Fruit fly (Drosophila melanogaster) whole organism, embryonic: Measurements from ENCODE around the gene RNF220.

Source experiments
- Abd-B ChIP-seq: fragments of 200-800 bp; sonication (Bioruptor generic); optimal IDR thresholded peaks from 2 replicates; lab custom pipeline; 2018; ENCODE audit warnings: missing biosample characterization, mild to moderate bottlenecking, missing genetic modification characterization, moderate library complexity
- BtbVII ChIP-seq: fragments of 200-800 bp; sonication (Bioruptor generic); optimal IDR thresholded peaks from 3 replicates; lab custom pipeline; 2017; ENCODE audit warnings: missing biosample characterization, mild to moderate bottlenecking, missing genetic modification characterization
- CG10431 ChIP-seq: fragments of 200-800 bp; sonication (Bioruptor generic); optimal IDR thresholded peaks from 3 replicates; lab custom pipeline; 2018; ENCODE audit warnings: missing biosample characterization, mild to moderate bottlenecking, missing genetic modification characterization
- CG11085 ChIP-seq: fragments of 200-800 bp; sonication (Bioruptor generic); IDR thresholded peaks from 2 replicates; pipeline ENCODE4 v1.3.6; 2022; ENCODE audit warnings: missing biosample characterization, missing genetic modification characterization
- CG11398 ChIP-seq: fragments of 200-800 bp; sonication (Bioruptor generic); optimal IDR thresholded peaks from 2 replicates; lab custom pipeline; 2016; ENCODE audit warnings: missing biosample characterization, missing genetic modification characterization
- CG11695 ChIP-seq: fragments of 200-800 bp; sonication (Bioruptor generic); IDR thresholded peaks from 3 replicates; pipeline ENCODE4 v1.3.6; 2022; ENCODE audit warnings: missing biosample characterization, missing genetic modification characterization
- CG13894 ChIP-seq: fragments of 200-800 bp; sonication (Bioruptor generic); optimal IDR thresholded peaks from 3 replicates; lab custom pipeline; 2018; ENCODE audit warnings: missing biosample characterization, mild to moderate bottlenecking, missing genetic modification characterization, moderate library complexity
- CG14441 ChIP-seq: fragments of 200-800 bp; sonication (Bioruptor generic); IDR thresholded peaks from 2 replicates; pipeline ENCODE4 v1.3.6; 2022; ENCODE audit warnings: missing biosample characterization, missing genetic modification characterization
- CG14667 ChIP-seq: fragments of 200-800 bp; sonication (Bioruptor generic); IDR thresholded peaks from 2 replicates; pipeline ENCODE4 v1.3.6; 2022; ENCODE audit warnings: missing biosample characterization, missing genetic modification characterization
- CG30431 ChIP-seq: fragments of 200-800 bp; sonication (Bioruptor generic); optimal IDR thresholded peaks from 2 replicates; lab custom pipeline; 2017; ENCODE audit warnings: missing biosample characterization, missing genetic modification characterization
- CG31441 ChIP-seq: fragments of 200-800 bp; sonication (Bioruptor generic); IDR thresholded peaks from 2 replicates; pipeline ENCODE4 v1.3.6; 2022; ENCODE audit warnings: missing biosample characterization, missing genetic modification characterization
- CG3163 ChIP-seq: fragments of 200-800 bp; sonication (Bioruptor generic); optimal IDR thresholded peaks from 3 replicates; lab custom pipeline; 2016; ENCODE audit warnings: missing biosample characterization, missing genetic modification characterization
- CG33557 ChIP-seq: fragments of 200-800 bp; sonication (Bioruptor generic); optimal IDR thresholded peaks from 2 replicates; lab custom pipeline; 2019; ENCODE audit warnings: missing biosample characterization, mild to moderate bottlenecking, missing genetic modification characterization, moderate library complexity
- CG42726 ChIP-seq: fragments of 200-800 bp; sonication (Bioruptor generic); IDR thresholded peaks from 2 replicates; pipeline ENCODE4 v1.3.6; 2022; ENCODE audit warnings: missing biosample characterization, missing genetic modification characterization; ENCODE audit not compliant: partially characterized antibody
- CG5180 ChIP-seq: fragments of 200-800 bp; sonication (Bioruptor generic); optimal IDR thresholded peaks from 3 replicates; lab custom pipeline; 2017; ENCODE audit warnings: missing biosample characterization, missing genetic modification characterization, mild to moderate bottlenecking, moderate library complexity, missing genetic modification reagents
- CG6272 ChIP-seq: fragments of 200-800 bp; sonication (Bioruptor generic); IDR thresholded peaks from 2 replicates; pipeline ENCODE4 v1.3.6; 2022; ENCODE audit warnings: missing biosample characterization, missing genetic modification characterization
- CG6654 ChIP-seq: fragments of 200-800 bp; sonication (Bioruptor generic); optimal IDR thresholded peaks from 2 replicates; lab custom pipeline; 2017; ENCODE audit warnings: missing biosample characterization, mild to moderate bottlenecking, missing genetic modification characterization
- CG6683 ChIP-seq: fragments of 200-800 bp; sonication (Bioruptor generic); optimal IDR thresholded peaks from 2 replicates; lab custom pipeline; 2017; ENCODE audit warnings: missing biosample characterization, mild to moderate bottlenecking, missing genetic modification characterization, missing genetic modification reagents
- CG7786 ChIP-seq: fragments of 200-800 bp; sonication (Bioruptor generic); optimal IDR thresholded peaks from 2 replicates; lab custom pipeline; 2016; ENCODE audit warnings: missing biosample characterization, missing genetic modification characterization
- CG7928 ChIP-seq: fragments of 200-800 bp; sonication (Bioruptor generic); optimal IDR thresholded peaks from 2 replicates; lab custom pipeline; 2017; ENCODE audit warnings: missing biosample characterization, mild to moderate bottlenecking, missing genetic modification characterization
- CG9932 ChIP-seq: fragments of 200-800 bp; sonication (Bioruptor generic); IDR thresholded peaks from 2 replicates; pipeline ENCODE4 v1.3.6; 2022; ENCODE audit warnings: missing biosample characterization, missing genetic modification characterization
- CrebB ChIP-seq: fragments of 200-800 bp; sonication (Bioruptor generic); optimal IDR thresholded peaks from 3 replicates; lab custom pipeline; 2018; ENCODE audit warnings: missing biosample characterization, mild to moderate bottlenecking, missing genetic modification characterization
- Fer1 ChIP-seq: fragments of 200-800 bp; sonication (Bioruptor generic); optimal IDR thresholded peaks from 2 replicates; lab custom pipeline; 2017; ENCODE audit warnings: missing biosample characterization, mild to moderate bottlenecking, missing genetic modification characterization
- GATAe ChIP-seq: fragments of 200-800 bp; sonication (Bioruptor generic); conservative IDR thresholded peaks from 2 replicates; pipeline ENCODE4 v1.3.6; 2022; ENCODE audit warnings: missing biosample characterization, missing genetic modification characterization
- HHEX ChIP-seq: fragments of 200-800 bp; sonication (Bioruptor generic); optimal IDR thresholded peaks from 3 replicates; lab custom pipeline; 2017; ENCODE audit warnings: missing biosample characterization, mild to moderate bottlenecking, missing genetic modification characterization, missing genetic modification reagents
- Hr78 ChIP-seq, 2 experiments: fragments of 200-800 bp in 1 of 2; fragments of >200 bp in 1 of 2; sonication (Bioruptor generic) in 1 of 2; optimal IDR thresholded peaks; 2 replicates each; lab custom pipeline; 2017 to 2019; ENCODE audit warnings: missing biosample characterization in 2 of 2, missing genetic modification characterization in 2 of 2, mild to moderate bottlenecking in 1 of 2, moderate library complexity in 1 of 2
- Hsf ChIP-seq: fragments of 200-800 bp; sonication (Bioruptor generic); optimal IDR thresholded peaks from 3 replicates; lab custom pipeline; 2016; ENCODE audit warnings: missing biosample characterization, missing genetic modification characterization
- NC2α ChIP-seq: fragments of 200-800 bp; sonication (Bioruptor generic); optimal IDR thresholded peaks from 2 replicates; lab custom pipeline; 2016; ENCODE audit warnings: missing biosample characterization, missing genetic modification characterization
- NFAT ChIP-seq: fragments of 200-800 bp; sonication (Bioruptor generic); IDR thresholded peaks from 2 replicates; pipeline ENCODE4 v1.3.6; 2022; ENCODE audit warnings: missing biosample characterization, missing genetic modification characterization
- NfI ChIP-seq: fragments of 200-800 bp; sonication (Bioruptor generic); optimal IDR thresholded peaks from 3 replicates; lab custom pipeline; 2018; ENCODE audit warnings: missing biosample characterization, mild to moderate bottlenecking, missing genetic modification characterization, moderate library complexity
- PHDP ChIP-seq: fragments of 200-800 bp; sonication (Bioruptor generic); optimal IDR thresholded peaks from 3 replicates; lab custom pipeline; 2018; ENCODE audit warnings: missing biosample characterization, mild to moderate bottlenecking, missing genetic modification characterization, moderate library complexity
- Taf1 ChIP-seq: fragments of 200-800 bp; sonication (Bioruptor generic); IDR thresholded peaks from 2 replicates; pipeline ENCODE4 v1.3.6; 2022; ENCODE audit warnings: missing biosample characterization, missing genetic modification characterization
- corto ChIP-seq: fragments of 200-800 bp; sonication (Bioruptor generic); optimal IDR thresholded peaks from 2 replicates; lab custom pipeline; 2016; ENCODE audit warnings: missing biosample characterization, mild to moderate bottlenecking, missing genetic modification characterization, moderate library complexity
- crol ChIP-seq: fragments of 200-800 bp; sonication (Bioruptor generic); IDR thresholded peaks from 2 replicates; pipeline ENCODE4 v1.3.6; 2022; ENCODE audit warnings: missing biosample characterization, missing genetic modification characterization
- dati ChIP-seq: fragments of 200-800 bp; sonication (Bioruptor generic); IDR thresholded peaks from 2 replicates; pipeline ENCODE4 v1.3.6; 2022; ENCODE audit warnings: missing biosample characterization, missing genetic modification characterization
- esg ChIP-seq: fragments of 200-800 bp; sonication (Bioruptor generic); conservative IDR thresholded peaks from 2 replicates; pipeline ENCODE4 v1.3.6; 2022; ENCODE audit warnings: missing biosample characterization, missing genetic modification characterization
- eve ChIP-seq, 2 experiments: fragments of >200 bp; optimal IDR thresholded peaks; 2 replicates each; lab custom pipeline; 2017; ENCODE audit warnings: missing biosample characterization in 2 of 2, missing genetic modification characterization in 2 of 2
- h ChIP-seq: fragments of >200 bp; optimal IDR thresholded peaks from 2 replicates; lab custom pipeline; 2017
- ind ChIP-seq: fragments of 200-800 bp; sonication (Bioruptor generic); optimal IDR thresholded peaks from 3 replicates; lab custom pipeline; 2016; ENCODE audit warnings: missing biosample characterization, missing genetic modification characterization
- insv ChIP-seq, 2 experiments: fragments of 200-800 bp; sonication (Bioruptor generic); optimal IDR thresholded peaks; 3 replicates each; lab custom pipeline; 2016 to 2018; ENCODE audit warnings: missing biosample characterization in 2 of 2, missing genetic modification characterization in 2 of 2
- inv ChIP-seq: fragments of 200-800 bp; sonication (Bioruptor generic); IDR thresholded peaks from 2 replicates; pipeline ENCODE4 v1.3.6; 2022; ENCODE audit warnings: missing biosample characterization, missing genetic modification characterization; ENCODE audit not compliant: partially characterized antibody
- mirr ChIP-seq: fragments of 200-800 bp; sonication (Bioruptor generic); optimal IDR thresholded peaks from 3 replicates; lab custom pipeline; 2018; ENCODE audit warnings: missing biosample characterization, mild to moderate bottlenecking, missing genetic modification characterization
- nom ChIP-seq: fragments of 200-800 bp; sonication (Bioruptor generic); optimal IDR thresholded peaks from 2 replicates; lab custom pipeline; 2017; ENCODE audit warnings: missing biosample characterization, missing genetic modification characterization, mild to moderate bottlenecking, moderate library complexity, missing genetic modification reagents
- otp ChIP-seq: fragments of 200-800 bp; sonication (Bioruptor generic); IDR thresholded peaks from 3 replicates; pipeline ENCODE4, ENCODE4 v1.3.6; 2022; ENCODE audit warnings: missing biosample characterization, missing genetic modification characterization
- pb ChIP-seq: fragments of 200-800 bp; sonication (Bioruptor generic); optimal IDR thresholded peaks from 3 replicates; lab custom pipeline; 2016; ENCODE audit warnings: missing biosample characterization, missing genetic modification characterization
- schlank ChIP-seq: fragments of 200-800 bp; sonication (Bioruptor generic); optimal IDR thresholded peaks from 2 replicates; lab custom pipeline; 2018; ENCODE audit warnings: missing biosample characterization, mild to moderate bottlenecking, missing genetic modification characterization
- slou ChIP-seq: fragments of 200-800 bp; sonication (Bioruptor generic); optimal IDR thresholded peaks from 3 replicates; lab custom pipeline; 2016; ENCODE audit warnings: missing biosample characterization, missing genetic modification characterization
- ttk ChIP-seq: fragments of 200-800 bp; sonication (Bioruptor generic); IDR thresholded peaks from 2 replicates; pipeline ENCODE4 v2.1.2; 2022; ENCODE audit warnings: missing biosample characterization, missing genetic modification characterization
- zen ChIP-seq: fragments of 200-800 bp; sonication (Bioruptor generic); optimal IDR thresholded peaks from 3 replicates; lab custom pipeline; 2018; ENCODE audit warnings: missing biosample characterization, mild to moderate bottlenecking, missing genetic modification characterization, moderate library complexity

RNF220 gene

DNA sequence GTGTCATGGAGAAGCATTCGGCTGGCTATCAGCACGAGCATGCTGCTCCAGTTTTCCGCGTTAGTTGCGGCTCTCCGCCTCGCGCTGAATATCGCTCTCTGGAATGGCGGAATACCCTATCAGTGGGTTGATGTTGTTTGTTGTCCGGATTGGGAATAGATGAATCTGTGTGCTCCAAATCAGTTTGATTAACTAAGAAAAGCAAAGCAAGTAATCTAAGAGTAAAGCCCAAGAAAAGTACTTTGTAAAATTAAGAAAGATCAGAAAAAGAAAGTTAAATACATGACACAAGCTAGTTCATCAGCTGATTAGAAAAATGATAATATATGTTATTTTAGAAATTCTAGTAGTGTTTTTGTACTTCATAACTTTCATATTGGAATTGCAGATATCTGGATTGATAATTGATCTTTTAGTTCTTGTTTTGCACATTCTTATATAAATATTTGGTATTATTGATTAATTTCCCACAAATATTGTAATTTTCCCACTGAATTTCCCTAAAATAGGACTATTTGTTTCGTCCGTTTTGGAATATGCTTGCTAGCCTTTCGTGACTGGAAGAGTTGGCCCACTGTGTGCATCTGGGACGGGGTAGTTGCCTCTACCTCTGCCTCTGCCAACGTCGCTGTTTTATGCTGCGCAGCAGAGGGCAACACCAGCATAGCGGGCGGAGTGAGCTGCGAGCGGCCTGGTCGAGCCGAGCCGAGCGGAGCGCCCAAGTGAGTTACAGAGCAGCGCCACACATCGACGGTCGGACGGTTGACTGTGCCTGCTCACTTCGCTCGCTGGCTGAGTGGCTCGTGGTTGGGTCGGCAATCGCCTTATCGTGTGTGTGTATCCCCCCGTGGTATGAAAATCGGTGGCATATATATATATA is 27.9 kb upstream of the RNF220 start (continued):
- peak; percentile 33 for TF ChIP-seq CG6654 (GFP tag; lab: Kevin White, UChicago)
- TF ChIP-seq NFAT (GFP tag; lab: Robert Waterston, UW): peak; percentile 79
- peak; percentile 42 for TF ChIP-seq esg (GFP tag; lab: Robert Waterston, UW)
- TF ChIP-seq schlank (tag; lab: Kevin White, UChicago): no peak
- no peak for TF ChIP-seq CG6683 (GFP tag; lab: Kevin White, UChicago)
- TF ChIP-seq CG7928: no peak
- TF ChIP-seq Abd-B (GFP tag; lab: Kevin White, UChicago): peak; percentile 33
- no peak for TF ChIP-seq pb (GFP tag; lab: Kevin White, UChicago)
- peak; percentile 36; the same call in 1 of the 3 replicates for TF ChIP-seq otp (GFP tag; lab: Robert Waterston, UW)
- TF ChIP-seq GATAe (GFP tag; lab: Robert Waterston, UW): no peak
- TF ChIP-seq CrebB (tag; lab: Kevin White, UChicago): peak; percentile 11
- peak; percentile 37 for TF ChIP-seq CG7786 (GFP tag; lab: Kevin White, UChicago)
- no peak for TF ChIP-seq CG11695
- TF ChIP-seq Taf1: no peak
- TF ChIP-seq HHEX (GFP tag; lab: Kevin White, UChicago): peak; percentile 38
- peak; percentile 62 for TF ChIP-seq PHDP (tag; lab: Kevin White, UChicago)
- TF ChIP-seq CG42726: 0 out of 2 replicates have a peak, but pooled peaks have one; percentile 30
- peak; percentile 24 for TF ChIP-seq Fer1
- no peak for TF ChIP-seq inv (GFP tag; lab: Robert Waterston, UW)
- TF ChIP-seq CG5180 (GFP tag; lab: Kevin White, UChicago): peak; percentile 11
- TF ChIP-seq CG9932: peak; percentile 54
- TF ChIP-seq NC2α (GFP tag; lab: Kevin White, UChicago): no peak
- no peak; the same call in none of the 2 replicates for TF ChIP-seq CG14667 (GFP tag; lab: Robert Waterston, UW)
- TF ChIP-seq CG11398 (GFP tag; lab: Kevin White, UChicago): no peak
- TF ChIP-seq NfI (GFP tag; lab: Kevin White, UChicago): peak; percentile 52
- TF ChIP-seq eve (GFP tag; optimal IDR thresholded peaks at IDR 0.05; lab: Kevin White, UChicago): no peak
- no peak for TF ChIP-seq CG10431 (GFP tag; lab: Kevin White, UChicago)
- no peak for TF ChIP-seq corto
- TF ChIP-seq dati (GFP tag; lab: Robert Waterston, UW): no peak
- TF ChIP-seq CG6272 (GFP tag; lab: Robert Waterston, UW): peak; percentile 52; the same call in 1 of the 2 replicates
- peak; percentile 62 for TF ChIP-seq CG14441 (GFP tag; lab: Robert Waterston, UW)
- peak; percentile 50 for TF ChIP-seq ind
- no peak for TF ChIP-seq insv (GFP tag; optimal IDR thresholded peaks at IDR 0.05; lab: Kevin White, UChicago)
- TF ChIP-seq CG13894 (tag; lab: Kevin White, UChicago): peak; percentile 9
- peak; percentile 77; the same call in 1 of the 2 replicates for TF ChIP-seq CG31441 (GFP tag; lab: Robert Waterston, UW)
- TF ChIP-seq CG33557: no peak
- TF ChIP-seq nom (GFP tag; lab: Kevin White, UChicago): no peak
- TF ChIP-seq crol (GFP tag; lab: Robert Waterston, UW): peak; percentile 81
- no peak for TF ChIP-seq CG3163 (GFP tag; lab: Kevin White, UChicago)
- peak; percentile 53 for TF ChIP-seq BtbVII (GFP tag; lab: Kevin White, UChicago)
- TF ChIP-seq CG30431 (GFP tag; lab: Kevin White, UChicago): no peak
- TF ChIP-seq slou (GFP tag; lab: Kevin White, UChicago): peak; percentile 5
- TF ChIP-seq Hr78 (GFP tag; optimal IDR thresholded peaks at IDR 0.05; lab: Kevin White, UChicago): peak in 1 of 2 experiments; percentile 12
- no peak for TF ChIP-seq h (lab: Kevin White, UChicago)
- TF ChIP-seq mirr (GFP tag; lab: Kevin White, UChicago): peak; percentile 48
- TF ChIP-seq zen (tag; lab: Kevin White, UChicago): no peak
- peak; percentile 64 for TF ChIP-seq Hsf
- TF ChIP-seq ttk (GFP tag; lab: Robert Waterston, UW): peak; percentile 9; the same call in 1 of the 2 replicates
- TF ChIP-seq CG11085 (GFP tag; lab: Robert Waterston, UW): no peak; the same call in 1 of the 2 replicates
